Fruit fly (Drosophila melanogaster): Measurements from ENCODE around the gene Zcchc7.
A peak's percentile ranks its signal among the peaks of the same experiment; 100 is the strongest.

Zcchc7 gene

DNA sequence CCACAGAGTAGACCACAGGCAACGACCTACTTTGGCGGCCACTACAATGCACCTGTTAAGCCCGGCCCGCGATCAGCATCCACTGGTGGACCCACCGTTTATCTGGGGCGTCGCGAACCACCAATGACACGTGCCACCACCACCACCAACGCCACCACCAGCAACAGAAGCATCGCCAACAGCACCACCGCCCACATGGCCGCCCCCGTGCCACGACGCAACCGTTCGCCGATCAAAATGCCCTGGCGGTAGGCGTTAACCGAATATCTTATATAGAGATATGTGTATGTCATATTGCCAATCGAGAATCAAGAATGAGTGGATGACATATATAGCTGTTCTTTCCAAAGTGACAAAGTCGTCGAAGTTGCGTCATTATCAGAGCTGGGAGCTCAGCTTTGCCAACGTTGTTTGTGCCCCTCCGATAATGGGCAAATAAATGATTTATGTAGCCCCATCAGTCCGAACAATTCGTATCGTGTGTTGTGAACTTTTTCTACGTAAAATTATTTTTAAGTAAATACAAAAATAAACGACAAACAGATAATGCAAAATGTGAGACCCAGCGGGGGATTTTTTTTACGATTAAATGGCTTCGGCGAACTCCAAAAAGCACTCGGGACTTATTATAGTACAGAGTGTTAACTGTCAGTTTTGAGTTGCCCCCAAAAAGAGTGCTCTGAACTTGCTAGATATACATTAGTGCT lies 33.8 kb downstream of the Zcchc7 start (continued):
- TF ChIP-seq CG18764 (GFP tag; optimal IDR thresholded peaks at IDR 0.05) (no peak), CG13775 (GFP tag; optimal IDR thresholded peaks at IDR 0.05) (no peak), nerfin-1 (tag; optimal IDR thresholded peaks at IDR 0.05) (no peak)

DNA sequence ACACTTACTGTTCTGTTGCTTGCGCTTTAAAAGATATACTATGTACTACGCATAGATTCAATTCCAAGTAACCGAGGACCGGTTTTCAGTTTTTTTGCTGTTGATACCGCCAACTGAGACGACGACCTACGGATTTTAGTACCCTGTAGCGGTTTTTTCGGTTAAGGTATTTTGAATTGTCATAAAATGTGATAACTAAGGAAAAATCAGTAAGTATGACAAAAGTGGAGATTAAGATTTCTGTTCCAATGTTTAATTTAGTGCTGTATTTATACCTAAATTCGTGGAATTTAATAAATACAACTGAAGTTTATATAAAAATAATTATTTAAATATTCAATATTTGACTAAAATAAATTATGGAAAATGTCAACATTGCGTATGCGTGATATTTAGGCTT lies 35.9 kb downstream of the Zcchc7 start:
- TF ChIP-seq CG11504 (tag; optimal IDR thresholded peaks at IDR 0.05) (peak; percentile 51), CG17361 (GFP tag; IDR thresholded peaks at IDR 0.05) (0 out of 3 replicates have a peak, but pooled peaks have one; percentile 22), lilli (GFP tag; optimal IDR thresholded peaks at IDR 0.05) (no peak), grau (tag; optimal IDR thresholded peaks at IDR 0.05) (peak; percentile 35), CG2199 (GFP tag; IDR thresholded peaks at IDR 0.05) (no peak), CoRest (tag; optimal IDR thresholded peaks at IDR 0.05) (peak; percentile 27), CG4820 (GFP tag; optimal IDR thresholded peaks at IDR 0.05) (no peak), Blimp-1 (GFP tag; optimal IDR thresholded peaks at IDR 0.05) (no peak), kah (GFP tag; optimal IDR thresholded peaks at IDR 0.05) (no peak), CkIIα-i1 (GFP tag; IDR thresholded peaks at IDR 0.05) (no peak), Meics (GFP tag; optimal IDR thresholded peaks at IDR 0.05) (peak; percentile 27), CG17568 (GFP tag; optimal IDR thresholded peaks at IDR 0.05) (no peak), D19B (GFP tag; optimal IDR thresholded peaks at IDR 0.05) (peak; percentile 64), Hr51 (GFP tag; optimal IDR thresholded peaks at IDR 0.05) (peak in 1 of 2 experiments; percentile 50), PHDP (tag; optimal IDR thresholded peaks at IDR 0.05) (peak; percentile 31), exex (tag; optimal IDR thresholded peaks at IDR 0.05) (no peak), CG32772 (GFP tag; IDR thresholded peaks at IDR 0.05) (no peak), CG31224 (GFP tag; IDR thresholded peaks at IDR 0.05) (no peak), CG8281 (tag; optimal IDR thresholded peaks at IDR 0.05) (no peak), Drgx (GFP tag; IDR thresholded peaks at IDR 0.05) (no peak; the same call in 1 of the 2 replicates), Sox102F (GFP tag; optimal IDR thresholded peaks at IDR 0.05) (peak; percentile 2), CG13424 (tag; optimal IDR thresholded peaks at IDR 0.05) (peak; percentile 16), CG32532 (GFP tag; IDR thresholded peaks at IDR 0.05) (peak; percentile 15; the same call in 1 of the 2 replicates), CG15269 (tag; optimal IDR thresholded peaks at IDR 0.05) (peak; percentile 14), corto (GFP tag; optimal IDR thresholded peaks at IDR 0.05) (no peak), dati (GFP tag; IDR thresholded peaks at IDR 0.05) (no peak), CG18262 (tag; optimal IDR thresholded peaks at IDR 0.05) (peak; percentile 0), HLHmδ (GFP tag; optimal IDR thresholded peaks at IDR 0.05) (no peak), sim (GFP tag; IDR thresholded peaks at IDR 0.05) (no peak), croc (GFP tag; conservative IDR thresholded peaks at IDR 0.05) (no peak), CG12391 (tag; optimal IDR thresholded peaks at IDR 0.05) (peak; percentile 2), Ada2b (GFP tag; IDR thresholded peaks at IDR 0.05) (no peak), mam (GFP tag; optimal IDR thresholded peaks at IDR 0.05) (no peak), row (GFP tag; IDR thresholded peaks at IDR 0.05) (peak; percentile 26; the same call in 1 of the 3 replicates), kni (GFP tag; optimal IDR thresholded peaks at IDR 0.05) (no peak), CG10321 (GFP tag; IDR thresholded peaks at IDR 0.05) (no peak), chm (GFP tag; IDR thresholded peaks at IDR 0.05) (no peak), toy (GFP tag; IDR thresholded peaks at IDR 0.05) (no peak), gem (tag; optimal IDR thresholded peaks at IDR 0.05) (peak; percentile 44), Rfx (GFP tag; IDR thresholded peaks at IDR 0.05) (0 out of 2 replicates have a peak, but pooled peaks have one; percentile 16), CG14667 (GFP tag; IDR thresholded peaks at IDR 0.05) (no peak), CG9437 (GFP tag; optimal IDR thresholded peaks at IDR 0.05) (peak; percentile 11), CG2678 (tag; optimal IDR thresholded peaks at IDR 0.05) (peak; percentile 42), CG9932 (GFP tag; IDR thresholded peaks at IDR 0.05) (peak; percentile 41; the same call in 1 of the 2 replicates), dysf (GFP tag; IDR thresholded peaks at IDR 0.05) (no peak)

Measured in whole organism, embryonic.